Fruit fly (Drosophila melanogaster): ENCODE measurements around the gene CG32269.

dm6 chr3L:3249664-3249996, 40.8 kb upstream of the CG32269 start:
- TF ChIP-seq CG9948 (tag; optimal IDR thresholded peaks at IDR 0.05) (no peak), rn (GFP tag; IDR thresholded peaks at IDR 0.05) (no peak), CG15710 (tag; optimal IDR thresholded peaks at IDR 0.05) (no peak), EcR (GFP tag; optimal IDR thresholded peaks at IDR 0.05) (no peak), Pif1A (GFP tag; optimal IDR thresholded peaks at IDR 0.05) (no peak), CG13204 (GFP tag; optimal IDR thresholded peaks at IDR 0.05) (no peak), CG14655 (GFP tag; optimal IDR thresholded peaks at IDR 0.05) (no peak), fd96Ca (GFP tag; IDR thresholded peaks at IDR 0.05) (no peak), Ets98B (GFP tag; IDR thresholded peaks at IDR 0.05) (no peak), CG32121 (GFP tag; IDR thresholded peaks at IDR 0.05) (no peak), Snoo (tag; optimal IDR thresholded peaks at IDR 0.05) (no peak)
